Fruit fly (Drosophila melanogaster) whole organism, embryonic: Measurements from ENCODE around the gene bma.

ENCODE experiments used
- Awh ChIP-seq: fragments of 200-800 bp; sonication (Bioruptor generic); IDR thresholded peaks from 2 replicates; pipeline ENCODE4, ENCODE4 v1.3.6; 2022; ENCODE audit warnings: missing biosample characterization, missing genetic modification characterization
- CG10462 ChIP-seq: fragments of 200-800 bp; sonication (Bioruptor generic); optimal IDR thresholded peaks from 2 replicates; lab custom pipeline; 2016; ENCODE audit warnings: missing biosample characterization, missing genetic modification characterization
- CG11093 ChIP-seq: fragments of 200-800 bp; sonication (Bioruptor generic); IDR thresholded peaks from 3 replicates; pipeline ENCODE4 v1.3.6; 2022; ENCODE audit warnings: missing biosample characterization, missing genetic modification characterization
- CG12104 ChIP-seq: fragments of 200-800 bp; sonication (Bioruptor generic); optimal IDR thresholded peaks from 3 replicates; lab custom pipeline; 2016; ENCODE audit warnings: missing biosample characterization, missing genetic modification characterization
- CG12236 ChIP-seq: fragments of 200-800 bp; sonication (Bioruptor generic); optimal IDR thresholded peaks from 2 replicates; lab custom pipeline; 2016; ENCODE audit warnings: missing biosample characterization, missing genetic modification characterization
- CG12744 ChIP-seq: fragments of 200-800 bp; sonication (Bioruptor generic); optimal IDR thresholded peaks from 2 replicates; lab custom pipeline; 2016; ENCODE audit warnings: missing biosample characterization, missing genetic modification characterization
- CG14014 ChIP-seq: fragments of 200-800 bp; sonication (Bioruptor generic); IDR thresholded peaks from 2 replicates; pipeline ENCODE4 v1.3.6; 2022; ENCODE audit warnings: missing biosample characterization, missing genetic modification characterization
- CG1602 ChIP-seq: fragments of 200-800 bp; sonication (Bioruptor generic); optimal IDR thresholded peaks from 3 replicates; lab custom pipeline; 2016; ENCODE audit warnings: missing biosample characterization, missing genetic modification characterization
- CG16863 ChIP-seq: fragments of 200-800 bp; sonication (Bioruptor generic); optimal IDR thresholded peaks from 3 replicates; lab custom pipeline; 2016; ENCODE audit warnings: missing biosample characterization, missing genetic modification characterization
- CG18262 ChIP-seq: fragments of 200-800 bp; optimal IDR thresholded peaks from 3 replicates; lab custom pipeline; 2019; ENCODE audit warnings: missing biosample characterization, mild to moderate bottlenecking, missing genetic modification characterization, moderate library complexity
- CG2678 ChIP-seq: fragments of 200-800 bp; sonication (Bioruptor generic); optimal IDR thresholded peaks from 3 replicates; lab custom pipeline; 2019; ENCODE audit warnings: missing biosample characterization, mild to moderate bottlenecking, missing genetic modification characterization, moderate library complexity
- CG30403 ChIP-seq: fragments of 200-800 bp; sonication (Bioruptor generic); optimal IDR thresholded peaks from 3 replicates; lab custom pipeline; 2016; ENCODE audit warnings: missing biosample characterization, missing genetic modification characterization
- CG3281 ChIP-seq: fragments of 200-800 bp; sonication (Bioruptor generic); optimal IDR thresholded peaks from 3 replicates; lab custom pipeline; 2017; ENCODE audit warnings: missing biosample characterization, mild to moderate bottlenecking, missing genetic modification characterization
- CG34376 ChIP-seq: fragments of 200-800 bp; sonication (Bioruptor generic); optimal IDR thresholded peaks from 2 replicates; lab custom pipeline; 2018; ENCODE audit warnings: missing biosample characterization, mild to moderate bottlenecking, missing genetic modification characterization
- CG34422 ChIP-seq: fragments of 200-800 bp; sonication (Bioruptor generic); IDR thresholded peaks from 3 replicates; pipeline ENCODE4 v1.3.6; 2022; ENCODE audit warnings: missing biosample characterization, missing genetic modification characterization
- CG6654 ChIP-seq: fragments of 200-800 bp; sonication (Bioruptor generic); optimal IDR thresholded peaks from 2 replicates; lab custom pipeline; 2017; ENCODE audit warnings: missing biosample characterization, mild to moderate bottlenecking, missing genetic modification characterization
- CG6765 ChIP-seq: fragments of 200-800 bp; sonication (Bioruptor generic); optimal IDR thresholded peaks from 3 replicates; lab custom pipeline; 2017; ENCODE audit warnings: missing biosample characterization, mild to moderate bottlenecking, missing genetic modification characterization
- CG7786 ChIP-seq: fragments of 200-800 bp; sonication (Bioruptor generic); optimal IDR thresholded peaks from 2 replicates; lab custom pipeline; 2016; ENCODE audit warnings: missing biosample characterization, missing genetic modification characterization
- CG8290 ChIP-seq, 3 experiments: fragments of 200-800 bp; sonication (Bioruptor generic); optimal IDR thresholded peaks; 2 replicates each; lab custom pipeline; 2016 to 2019; ENCODE audit warnings: missing biosample characterization in 3 of 3, missing genetic modification characterization in 3 of 3, mild to moderate bottlenecking in 2 of 3, moderate library complexity in 1 of 3
- CG9727 ChIP-seq: fragments of 200-800 bp; sonication (Bioruptor generic); optimal IDR thresholded peaks from 3 replicates; lab custom pipeline; 2017; ENCODE audit warnings: missing biosample characterization, mild to moderate bottlenecking, missing genetic modification characterization
- CoRest ChIP-seq: fragments of 200-800 bp; sonication (Bioruptor generic); optimal IDR thresholded peaks from 3 replicates; lab custom pipeline; 2018; ENCODE audit warnings: missing biosample characterization, mild to moderate bottlenecking, missing genetic modification characterization, moderate library complexity
- D19A ChIP-seq: fragments of 200-800 bp; optimal IDR thresholded peaks from 3 replicates; lab custom pipeline; 2019; ENCODE audit warnings: missing biosample characterization, mild to moderate bottlenecking, missing genetic modification characterization, moderate library complexity
- Dfd ChIP-seq, 2 experiments: fragments of >200 bp; optimal IDR thresholded peaks; 2 replicates each; lab custom pipeline; 2017; ENCODE audit warnings: missing biosample characterization in 2 of 2, missing genetic modification characterization in 2 of 2
- E2f2 ChIP-seq: fragments of 200-800 bp; sonication (Bioruptor generic); IDR thresholded peaks from 2 replicates; pipeline ENCODE4 v1.3.6; 2022; ENCODE audit warnings: missing biosample characterization, missing genetic modification characterization
- Gug ChIP-seq: fragments of 200-800 bp; sonication (Bioruptor generic); IDR thresholded peaks from 4 replicates; pipeline ENCODE4 v1.3.6; 2022; ENCODE audit warnings: missing biosample characterization, missing genetic modification characterization
- HLH4C ChIP-seq: fragments of 200-800 bp; sonication (Bioruptor generic); IDR thresholded peaks from 3 replicates; pipeline ENCODE4 v1.3.6; 2022; ENCODE audit warnings: missing biosample characterization, missing genetic modification characterization; ENCODE audit not compliant: partially characterized antibody
- NfI ChIP-seq: fragments of 200-800 bp; sonication (Bioruptor generic); optimal IDR thresholded peaks from 3 replicates; lab custom pipeline; 2018; ENCODE audit warnings: missing biosample characterization, mild to moderate bottlenecking, missing genetic modification characterization, moderate library complexity
- Optix ChIP-seq: fragments of 200-800 bp; sonication (Bioruptor generic); IDR thresholded peaks from 3 replicates; pipeline ENCODE4 v1.3.6; 2022; ENCODE audit warnings: missing biosample characterization, missing genetic modification characterization
- Usf ChIP-seq: fragments of 200-800 bp; sonication (Bioruptor generic); optimal IDR thresholded peaks from 2 replicates; lab custom pipeline; 2017; ENCODE audit warnings: missing genotype, missing biosample characterization, missing genetic modification characterization
- YL-1 ChIP-seq: fragments of 200-800 bp; sonication (Bioruptor generic); optimal IDR thresholded peaks from 3 replicates; lab custom pipeline; 2017; ENCODE audit warnings: missing biosample characterization, mild to moderate bottlenecking, missing genetic modification characterization
- ac ChIP-seq: fragments of 200-800 bp; sonication (Bioruptor generic); optimal IDR thresholded peaks from 3 replicates; lab custom pipeline; 2017; ENCODE audit warnings: missing biosample characterization, mild to moderate bottlenecking, missing genetic modification characterization
- al ChIP-seq: fragments of 200-800 bp; sonication (Bioruptor generic); IDR thresholded peaks from 2 replicates; pipeline ENCODE4 v1.3.6; 2022; ENCODE audit warnings: missing biosample characterization, missing genetic modification characterization
- bigmax ChIP-seq: fragments of 200-800 bp; sonication (Bioruptor generic); optimal IDR thresholded peaks from 2 replicates; lab custom pipeline; 2018; ENCODE audit warnings: missing biosample characterization, mild to moderate bottlenecking, missing genetic modification characterization
- cas ChIP-seq: fragments of 200-800 bp; sonication (Bioruptor generic); IDR thresholded peaks from 2 replicates; pipeline ENCODE4 v1.3.6; 2022; ENCODE audit warnings: missing biosample characterization, missing genetic modification characterization
- dysf ChIP-seq: fragments of 200-800 bp; sonication (Bioruptor generic); IDR thresholded peaks from 3 replicates; pipeline ENCODE4 v1.3.6; 2022; ENCODE audit warnings: missing biosample characterization, missing genetic modification characterization
- fd96Cb ChIP-seq: fragments of 200-800 bp; sonication (Bioruptor generic); optimal IDR thresholded peaks from 2 replicates; lab custom pipeline; 2018; ENCODE audit warnings: missing biosample characterization, mild to moderate bottlenecking, missing genetic modification characterization, moderate library complexity
- ftz-f1 ChIP-seq: fragments of 200-800 bp; sonication (Bioruptor generic); optimal IDR thresholded peaks from 2 replicates; lab custom pipeline; 2016; ENCODE audit warnings: missing biosample characterization, missing genetic modification characterization
- gcm2 ChIP-seq: fragments of 200-800 bp; sonication (Bioruptor generic); optimal IDR thresholded peaks from 2 replicates; lab custom pipeline; 2016; ENCODE audit warnings: missing biosample characterization, missing genetic modification characterization
- gem ChIP-seq: fragments of 200-800 bp; sonication (Bioruptor generic); optimal IDR thresholded peaks from 2 replicates; lab custom pipeline; 2019; ENCODE audit warnings: missing biosample characterization, mild to moderate bottlenecking, missing genetic modification characterization, moderate library complexity
- grau ChIP-seq: fragments of 200-800 bp; optimal IDR thresholded peaks from 3 replicates; lab custom pipeline; 2019; ENCODE audit warnings: missing biosample characterization, mild to moderate bottlenecking, missing genetic modification characterization, moderate library complexity
- lilli ChIP-seq: fragments of 200-800 bp; sonication (Bioruptor generic); optimal IDR thresholded peaks from 3 replicates; lab custom pipeline; 2016; ENCODE audit warnings: missing biosample characterization, missing genetic modification characterization
- nerfin-2 ChIP-seq: fragments of 200-800 bp; sonication (Bioruptor generic); IDR thresholded peaks from 2 replicates; pipeline ENCODE4 v1.3.6; 2022; ENCODE audit warnings: missing biosample characterization, missing genetic modification characterization; ENCODE audit not compliant: partially characterized antibody
- org-1 ChIP-seq: fragments of 200-800 bp; sonication (Bioruptor generic); optimal IDR thresholded peaks from 2 replicates; lab custom pipeline; 2017; ENCODE audit warnings: missing biosample characterization, missing genetic modification characterization
- pho ChIP-seq: fragments of 200-800 bp; sonication (Bioruptor generic); optimal IDR thresholded peaks from 2 replicates; lab custom pipeline; 2016; ENCODE audit warnings: missing biosample characterization, missing genetic modification characterization
- scrt ChIP-seq: fragments of 200-800 bp; sonication (Bioruptor generic); optimal IDR thresholded peaks from 2 replicates; lab custom pipeline; 2018; ENCODE audit warnings: missing biosample characterization, mild to moderate bottlenecking, missing genetic modification characterization, moderate library complexity
- sim ChIP-seq: fragments of 200-800 bp; sonication (Bioruptor generic); IDR thresholded peaks from 2 replicates; pipeline ENCODE4 v1.3.6; 2022; ENCODE audit warnings: missing biosample characterization, missing genetic modification characterization
- slbo ChIP-seq: fragments of 200-800 bp; sonication (Bioruptor generic); IDR thresholded peaks from 2 replicates; pipeline ENCODE4 v1.3.6; 2022; ENCODE audit warnings: missing biosample characterization, missing genetic modification characterization
- ssp ChIP-seq: fragments of 200-800 bp; sonication (Bioruptor generic); IDR thresholded peaks from 2 replicates; pipeline ENCODE4 v1.3.6; 2022; ENCODE audit warnings: missing biosample characterization, missing genetic modification characterization
- stc ChIP-seq: fragments of 200-800 bp; sonication (Bioruptor generic); IDR thresholded peaks from 2 replicates; pipeline ENCODE4 v1.3.6; 2022; ENCODE audit warnings: missing biosample characterization, missing genetic modification characterization
- zen ChIP-seq: fragments of 200-800 bp; sonication (Bioruptor generic); optimal IDR thresholded peaks from 3 replicates; lab custom pipeline; 2018; ENCODE audit warnings: missing biosample characterization, mild to moderate bottlenecking, missing genetic modification characterization, moderate library complexity

The bma gene

DNA sequence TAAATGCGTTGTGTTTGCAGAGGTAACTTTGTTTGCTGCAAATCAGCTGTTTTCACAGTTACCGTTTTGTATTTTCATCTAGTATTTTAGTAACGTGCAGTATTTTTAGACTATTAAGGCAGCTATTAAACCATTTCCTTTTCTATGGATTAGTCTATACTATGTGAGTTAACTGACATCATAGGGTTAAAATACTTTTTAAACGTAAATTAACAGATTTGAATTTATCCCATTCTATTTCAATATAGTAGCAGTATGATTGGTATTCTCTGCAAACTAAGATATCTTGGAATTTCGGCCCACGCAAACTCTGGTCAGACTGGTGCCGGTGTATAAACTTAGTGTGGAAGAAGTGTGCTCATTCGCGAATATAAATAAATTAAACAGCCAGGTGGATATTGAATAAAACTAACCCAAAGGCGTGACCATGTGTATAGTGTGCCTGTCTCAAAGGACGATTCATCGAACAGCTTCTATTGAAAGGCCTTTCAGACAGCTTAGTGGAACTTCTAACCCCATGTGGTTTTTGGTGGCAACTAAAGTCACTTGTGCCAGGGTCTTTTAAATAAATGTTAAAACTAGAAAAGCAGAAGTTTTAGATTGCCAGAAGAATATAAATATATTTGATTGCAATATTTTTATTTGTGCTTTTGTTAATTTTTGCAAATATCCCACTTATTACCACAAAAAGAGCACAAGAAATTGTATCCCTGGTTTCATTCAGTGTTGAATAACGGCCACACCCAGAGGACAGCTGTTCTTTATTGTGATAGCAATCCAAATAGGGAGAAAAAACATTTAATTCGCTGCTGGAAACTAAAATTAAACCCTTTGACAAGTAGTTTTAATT is 64.3 kb downstream of the bma start, which contains the start of the genes CG6674, CG42455 and vnc (continued):
- peak; percentile 44; the same call in 1 of the 2 replicates for TF ChIP-seq CG14014 (GFP tag; lab: Robert Waterston, UW)
- no peak for TF ChIP-seq D19A (tag; lab: Kevin White, UChicago)
- TF ChIP-seq ssp: no peak
- TF ChIP-seq pho: peak; percentile 33
- TF ChIP-seq gcm2 (GFP tag; lab: Kevin White, UChicago): no peak
- no peak for TF ChIP-seq CG7786 (GFP tag; lab: Kevin White, UChicago)
- TF ChIP-seq CG12236: no peak
- TF ChIP-seq HLH4C: no peak
- TF ChIP-seq CG10462 (GFP tag; lab: Kevin White, UChicago): no peak
- no peak for TF ChIP-seq CG3281 (GFP tag; lab: Kevin White, UChicago)
- no peak for TF ChIP-seq stc (GFP tag; lab: Robert Waterston, UW)
- TF ChIP-seq E2f2 (GFP tag; lab: Robert Waterston, UW): no peak
- TF ChIP-seq org-1 (GFP tag; lab: Kevin White, UChicago): no peak
- no peak for TF ChIP-seq CG6765
- TF ChIP-seq CG2678 (tag; lab: Kevin White, UChicago): no peak
- no peak for TF ChIP-seq sim (GFP tag; lab: Robert Waterston, UW)
- peak; percentile 39 for TF ChIP-seq CG1602 (GFP tag; lab: Kevin White, UChicago)
- TF ChIP-seq zen (tag; lab: Kevin White, UChicago): no peak
- no peak for TF ChIP-seq ftz-f1 (GFP tag; lab: Kevin White, UChicago)
- TF ChIP-seq nerfin-2 (GFP tag; lab: Robert Waterston, UW): no peak
- no peak for TF ChIP-seq CG16863 (GFP tag; lab: Kevin White, UChicago)
- no peak for TF ChIP-seq Awh (GFP tag; lab: Robert Waterston, UW)
- peak; percentile 40 for TF ChIP-seq gem (tag; lab: Kevin White, UChicago)
- no peak for TF ChIP-seq fd96Cb
- TF ChIP-seq ac: no peak
- no peak for TF ChIP-seq CoRest (tag; lab: Kevin White, UChicago)
- TF ChIP-seq CG12104 (GFP tag; lab: Kevin White, UChicago): no peak
- TF ChIP-seq lilli (GFP tag; lab: Kevin White, UChicago): peak; percentile 55
- TF ChIP-seq Dfd (GFP tag; optimal IDR thresholded peaks at IDR 0.05; lab: Kevin White, UChicago): no peak
- no peak for TF ChIP-seq CG11093 (GFP tag; lab: Robert Waterston, UW)
- TF ChIP-seq CG9727 (GFP tag; lab: Kevin White, UChicago): peak; percentile 13
- no peak for TF ChIP-seq cas
- no peak for TF ChIP-seq CG18262
- TF ChIP-seq CG12744 (GFP tag; lab: Kevin White, UChicago): no peak
- TF ChIP-seq Optix: no peak
- peak; percentile 40 for TF ChIP-seq CG30403
- TF ChIP-seq YL-1 (GFP tag; lab: Kevin White, UChicago): peak; percentile 52
- no peak for TF ChIP-seq dysf (GFP tag; lab: Robert Waterston, UW)
- no peak for TF ChIP-seq bigmax (GFP tag; lab: Kevin White, UChicago)
- TF ChIP-seq grau (tag; lab: Kevin White, UChicago): no peak
- TF ChIP-seq CG34422 (GFP tag; lab: Robert Waterston, UW): peak; percentile 25; the same call in 1 of the 3 replicates
- TF ChIP-seq scrt: no peak
- TF ChIP-seq CG8290 (GFP tag; optimal IDR thresholded peaks at IDR 0.05; lab: Kevin White, UChicago): no peak
- TF ChIP-seq CG8290 (tag; optimal IDR thresholded peaks at IDR 0.05; lab: Kevin White, UChicago): peak in 1 of 2 experiments; percentile 31
- no peak for TF ChIP-seq al (GFP tag; lab: Robert Waterston, UW)
- TF ChIP-seq slbo (GFP tag; lab: Robert Waterston, UW): peak; percentile 51; the same call in 1 of the 2 replicates
- TF ChIP-seq Gug (GFP tag; lab: Robert Waterston, UW): no peak
- no peak for TF ChIP-seq CG6654 (GFP tag; lab: Kevin White, UChicago)
- TF ChIP-seq CG34376 (GFP tag; lab: Kevin White, UChicago): no peak
- no peak for TF ChIP-seq Usf (GFP tag; lab: Kevin White, UChicago)
- TF ChIP-seq NfI (GFP tag; lab: Kevin White, UChicago): peak; percentile 14
